Fruit fly (Drosophila melanogaster) whole organism: Measurements from ENCODE around the gene CG4022.

ENCODE experiments used
- CG8478 ChIP-seq: fragments of >200 bp; optimal IDR thresholded peaks from 2 replicates; lab custom pipeline; 2018; ENCODE audit warnings: inconsistent platforms
- Dll ChIP-seq: fragments of >200 bp; optimal IDR thresholded peaks from 2 replicates; lab custom pipeline; 2017
- EcR ChIP-seq, 2 experiments: fragments of >200 bp; optimal IDR thresholded peaks; 2 replicates each; lab custom pipeline; 2017; ENCODE audit warnings: missing biosample characterization in 2 of 2, missing genetic modification characterization in 2 of 2, missing genetic modification reagents in 2 of 2
- pan ChIP-seq: fragments of >200 bp; optimal IDR thresholded peaks from 2 replicates; lab custom pipeline; 2017
- psq ChIP-seq: fragments of >200 bp; optimal IDR thresholded peaks from 2 replicates; lab custom pipeline; 2017
- usp ChIP-seq: fragments of >200 bp; optimal IDR thresholded peaks from 2 replicates; lab custom pipeline; 2017; ENCODE audit warnings: missing biosample characterization, missing genetic modification characterization, mixed read lengths

The CG4022 gene

dm6 chr3L:9438858-9439257 is 28.2 kb upstream of the CG4022 start:
- TF ChIP-seq usp (no peak), CG8478 (lab: Kevin White, UChicago) (no peak), psq (lab: Kevin White, UChicago) (no peak), pan (no peak), Dll (lab: Kevin White, UChicago) (no peak), EcR (GFP tag; optimal IDR thresholded peaks at IDR 0.05; lab: Kevin White, UChicago) (no peak)

- TF ChIP-seq EcR (GFP tag; optimal IDR thresholded peaks at IDR 0.05; lab: Kevin White, UChicago) (no peak), usp (no peak), CG8478 (lab: Kevin White, UChicago) (no peak), pan (no peak), Dll (lab: Kevin White, UChicago) (no peak), psq (lab: Kevin White, UChicago) (no peak)
These were observed 25.2 kb upstream of the CG4022 start for dm6 chr3L:9435831-9436230.

dm6 chr3L:9435315-9435714 is 24.7 kb upstream of the CG4022 start, which contains the start of gene CG42526:
Gene CG42526 (minus strand): TSS chr3L:9435399.
- TF ChIP-seq CG8478 (lab: Kevin White, UChicago) (no peak), Dll (lab: Kevin White, UChicago) (no peak), psq (lab: Kevin White, UChicago) (no peak), pan (no peak), usp (no peak), EcR (GFP tag; optimal IDR thresholded peaks at IDR 0.05; lab: Kevin White, UChicago) (no peak)

- TF ChIP-seq CG8478 (lab: Kevin White, UChicago): no peak
- no peak for TF ChIP-seq EcR (GFP tag; optimal IDR thresholded peaks at IDR 0.05; lab: Kevin White, UChicago)
- TF ChIP-seq Dll (lab: Kevin White, UChicago): no peak
- no peak for TF ChIP-seq psq (lab: Kevin White, UChicago)
- no peak for TF ChIP-seq pan
- no peak for TF ChIP-seq usp
These were observed 22.4 kb upstream of the CG4022 start for dm6 chr3L:9432810-9433587.

- TF ChIP-seq pan (peak; percentile 4), psq (lab: Kevin White, UChicago) (no peak)
These were observed 21.4 kb upstream of the CG4022 start for dm6 chr3L:9431848-9432623.

dm6 chr3L:9430608-9430952 is 19.9 kb upstream of the CG4022 start:
- TF ChIP-seq pan (no peak), EcR (GFP tag; optimal IDR thresholded peaks at IDR 0.05; lab: Kevin White, UChicago) (no peak), Dll (lab: Kevin White, UChicago) (no peak)

- TF ChIP-seq psq (lab: Kevin White, UChicago): no peak
- no peak for TF ChIP-seq EcR (GFP tag; optimal IDR thresholded peaks at IDR 0.05; lab: Kevin White, UChicago)
- TF ChIP-seq CG8478 (lab: Kevin White, UChicago): no peak
- TF ChIP-seq Dll (lab: Kevin White, UChicago): no peak
These were observed 19.3 kb upstream of the CG4022 start, which contains the start of the genes RpS17 and MTF-1 for dm6 chr3L:9429665-9430607. Gene RpS17 (minus strand): TSS chr3L:9429821. Gene MTF-1 (plus strand): TSS chr3L:9430312.

- no peak for TF ChIP-seq usp
- no peak for TF ChIP-seq pan
- TF ChIP-seq Dll (lab: Kevin White, UChicago): no peak
- no peak for TF ChIP-seq EcR (GFP tag; optimal IDR thresholded peaks at IDR 0.05; lab: Kevin White, UChicago)
- no peak for TF ChIP-seq psq (lab: Kevin White, UChicago)
- no peak for TF ChIP-seq CG8478 (lab: Kevin White, UChicago)
These were observed 16.1 kb upstream of the CG4022 start, which contains the start of the genes Atat and Shc for dm6 chr3L:9426656-9427294. Gene Atat (minus strand): TSS chr3L:9426758. Gene Shc (plus strand): TSS chr3L:9427010.

- TF ChIP-seq usp: no peak
- no peak for TF ChIP-seq EcR (GFP tag; optimal IDR thresholded peaks at IDR 0.05; lab: Kevin White, UChicago)
- TF ChIP-seq Dll (lab: Kevin White, UChicago): no peak
- no peak for TF ChIP-seq psq (lab: Kevin White, UChicago)
- no peak for TF ChIP-seq CG8478 (lab: Kevin White, UChicago)
- no peak for TF ChIP-seq pan
These were observed 15.2 kb upstream of the CG4022 start for dm6 chr3L:9425838-9426237.

dm6 chr3L:9424528-9424911 is 13.9 kb upstream of the CG4022 start:
- TF ChIP-seq Dll (lab: Kevin White, UChicago) (no peak), pan (no peak), usp (no peak), CG8478 (lab: Kevin White, UChicago) (no peak), EcR (GFP tag; optimal IDR thresholded peaks at IDR 0.05; lab: Kevin White, UChicago) (no peak), psq (lab: Kevin White, UChicago) (no peak)
